Worm (Caenorhabditis elegans) whole organism, L1 larva: Measurements from ENCODE around the gene cthd-1.

ENCODE experiments used
- C34B4.2 ChIP-seq: sonication (generic microtip); optimal IDR thresholded peaks from 2 replicates; lab custom pipeline; 2017; ENCODE audit warnings: mild to moderate bottlenecking, missing genetic modification characterization, missing compliant biosample characterization
- F16B12.6 ChIP-seq: fragments of 150-350 bp; optimal IDR thresholded peaks from 2 replicates; lab custom pipeline; 2014; ENCODE audit warnings: missing biosample characterization, missing genetic modification characterization
- aha-1 ChIP-seq: fragments of 150-350 bp; optimal IDR thresholded peaks from 2 replicates; lab custom pipeline; 2014; ENCODE audit warnings: missing biosample characterization, missing genetic modification characterization
- alr-1 ChIP-seq: fragments of 200-800 bp; sonication (Bioruptor generic); optimal IDR thresholded peaks from 2 replicates; lab custom pipeline; 2018; ENCODE audit warnings: borderline replicate concordance, mild to moderate bottlenecking, missing genetic modification characterization, missing compliant biosample characterization
- dpl-1 ChIP-seq, 3 experiments: fragments of 150-350 bp in 2 of 3; sonication (generic microtip) in 1 of 3; optimal IDR thresholded peaks; 2 replicates each; lab custom pipeline; 2014 to 2017; ENCODE audit warnings: missing biosample characterization in 3 of 3, missing genetic modification characterization in 3 of 3, missing genetic modification reagents in 3 of 3
- efl-1 ChIP-seq, 4 experiments: fragments of 150-350 bp; optimal IDR thresholded peaks in 3 of 4; peaks in 1 of 4; 1 replicate in 1 of 4; 2 replicates in 3 of 4; lab custom pipeline; 2014; ENCODE audit warnings: missing biosample characterization in 2 of 4, missing genetic modification characterization in 2 of 4, missing genetic modification reagents in 2 of 4
- egl-13 ChIP-seq: sonication (generic microtip); optimal IDR thresholded peaks from 2 replicates; lab custom pipeline; 2016; ENCODE audit warnings: missing genotype, missing genetic modification reagents, missing genetic modification characterization, missing compliant biosample characterization
- elt-2 ChIP-seq: sonication (generic microtip); optimal IDR thresholded peaks from 2 replicates; lab custom pipeline; 2016; ENCODE audit warnings: missing genetic modification characterization, mild to moderate bottlenecking, inconsistent platforms, missing compliant biosample characterization, missing genetic modification reagents
- elt-3 ChIP-seq, 6 experiments: fragments of 150-350 bp in 1 of 6; sonication (generic microtip); optimal IDR thresholded peaks; 2 replicates each; lab custom pipeline; 2017 to 2018; ENCODE audit warnings: missing biosample characterization in 6 of 6, missing genetic modification characterization in 6 of 6, inconsistent platforms in 1 of 6
- ets-5 ChIP-seq: fragments of 200-800 bp; sonication (Bioruptor generic); IDR thresholded peaks from 2 replicates; pipeline ENCODE4 v1.3.6; 2022; ENCODE audit warnings: missing genetic modification characterization, missing compliant biosample characterization
- fos-1 ChIP-seq: fragments of 150-350 bp; optimal IDR thresholded peaks from 2 replicates; lab custom pipeline; 2014; ENCODE audit warnings: missing biosample characterization, missing genetic modification characterization
- grh-1 ChIP-seq: fragments of 200-800 bp; sonication (Bioruptor generic); IDR thresholded peaks from 2 replicates; pipeline ENCODE4 v1.3.6; 2022; ENCODE audit warnings: missing genetic modification reagents, missing genetic modification characterization, missing compliant biosample characterization
- hlh-4 ChIP-seq: sonication (generic microtip); optimal IDR thresholded peaks from 2 replicates; lab custom pipeline; 2016; ENCODE audit warnings: mild to moderate bottlenecking, missing genetic modification characterization, missing compliant biosample characterization
- lin-14 ChIP-seq: fragments of 200-800 bp; sonication (Bioruptor generic); optimal IDR thresholded peaks from 2 replicates; lab custom pipeline; 2018; ENCODE audit warnings: mild to moderate bottlenecking, missing genetic modification characterization, moderate library complexity, missing compliant biosample characterization
- lin-35 ChIP-seq, 2 experiments: fragments of 150-350 bp; optimal IDR thresholded peaks; 2 replicates each; lab custom pipeline; 2014; ENCODE audit warnings: missing biosample characterization in 2 of 2, missing genetic modification characterization in 2 of 2, missing genetic modification reagents in 2 of 2
- lir-3 ChIP-seq: sonication (generic microtip); optimal IDR thresholded peaks from 2 replicates; lab custom pipeline; 2016; ENCODE audit warnings: mild to moderate bottlenecking, missing genetic modification characterization, moderate library complexity, missing compliant biosample characterization; ENCODE audit not compliant: poor library complexity
- nhr-19 ChIP-seq: fragments of 200-800 bp; sonication (Bioruptor generic); conservative IDR thresholded peaks from 2 replicates; pipeline ENCODE4 v1.3.6; 2022; ENCODE audit warnings: missing genetic modification characterization, missing compliant biosample characterization
- nhr-237 ChIP-seq: fragments of 150-350 bp; optimal IDR thresholded peaks from 2 replicates; lab custom pipeline; 2014; ENCODE audit warnings: missing biosample characterization, missing genetic modification characterization
- nhr-28 ChIP-seq: fragments of 150-350 bp; optimal IDR thresholded peaks from 2 replicates; lab custom pipeline; 2014; ENCODE audit warnings: missing biosample characterization, missing genetic modification characterization
- nhr-76 ChIP-seq: sonication (generic microtip); optimal IDR thresholded peaks from 2 replicates; lab custom pipeline; 2017; ENCODE audit warnings: missing biosample characterization, missing genetic modification characterization
- nhr-84 ChIP-seq: sonication (generic microtip); optimal IDR thresholded peaks from 2 replicates; lab custom pipeline; 2017; ENCODE audit warnings: missing biosample characterization, missing genetic modification characterization
- rnt-1 ChIP-seq: sonication (generic microtip); optimal IDR thresholded peaks from 2 replicates; lab custom pipeline; 2016; ENCODE audit warnings: mild to moderate bottlenecking, missing genetic modification characterization, moderate library complexity, missing compliant biosample characterization
- sox-4 ChIP-seq: sonication (generic microtip); optimal IDR thresholded peaks from 2 replicates; lab custom pipeline; 2016; ENCODE audit warnings: missing genetic modification characterization, missing compliant biosample characterization
- sptf-1 ChIP-seq: fragments of 150-350 bp; optimal IDR thresholded peaks from 2 replicates; lab custom pipeline; 2014; ENCODE audit warnings: missing biosample characterization, missing genetic modification characterization
- swsn-7 ChIP-seq: sonication (generic microtip); optimal IDR thresholded peaks from 2 replicates; lab custom pipeline; 2016; ENCODE audit warnings: missing genetic modification characterization, missing compliant biosample characterization
- tlp-1 ChIP-seq: fragments of 150-350 bp; optimal IDR thresholded peaks from 2 replicates; lab custom pipeline; 2014; ENCODE audit warnings: missing biosample characterization, missing genetic modification characterization
- unc-130 ChIP-seq: fragments of 150-350 bp; optimal IDR thresholded peaks from 2 replicates; lab custom pipeline; 2017; ENCODE audit warnings: missing biosample characterization, missing genetic modification characterization, inconsistent platforms
- unc-30 ChIP-seq: sonication (generic microtip); optimal IDR thresholded peaks from 2 replicates; lab custom pipeline; 2017; ENCODE audit warnings: missing biosample characterization, missing genetic modification characterization
- unc-62 ChIP-seq: fragments of 150-350 bp; optimal IDR thresholded peaks from 2 replicates; lab custom pipeline; 2014; ENCODE audit warnings: missing biosample characterization, missing genetic modification reagents, missing genetic modification characterization
- unc-86 ChIP-seq: sonication (generic microtip); optimal IDR thresholded peaks from 2 replicates; lab custom pipeline; 2016; ENCODE audit warnings: missing genetic modification characterization, missing compliant biosample characterization
- xbp-1 ChIP-seq: sonication (generic microtip); optimal IDR thresholded peaks from 2 replicates; lab custom pipeline; 2016; ENCODE audit warnings: missing genetic modification characterization, missing compliant biosample characterization
- zip-4 ChIP-seq: fragments of 200-800 bp; sonication (Bioruptor generic); optimal IDR thresholded peaks from 2 replicates; lab custom pipeline; 2018; ENCODE audit warnings: mild to moderate bottlenecking, missing genetic modification characterization, moderate library complexity, missing compliant biosample characterization
- ztf-11 ChIP-seq, 2 experiments: sonication (generic microtip); optimal IDR thresholded peaks; 2 replicates each; lab custom pipeline; 2016 to 2017; ENCODE audit warnings: missing genetic modification characterization in 2 of 2, missing biosample characterization in 1 of 2, missing compliant biosample characterization in 1 of 2

The cthd-1 gene

ce11 chrV:9666394-9666793 lies 11.7 kb upstream of the cthd-1 start, which contains the start of gene ZK287.1:
TSS of gene ZK287.1 (plus strand) at chrV:9666694.
- TF ChIP-seq lin-14 (peak; percentile 49), aha-1 (tag; lab: Kevin White, UChicago) (no peak)

ce11 chrV:9672495-9672894 lies 5.6 kb upstream of the cthd-1 start:
- TF ChIP-seq ets-5 (GFP tag; lab: Robert Waterston, UW) (no peak), elt-2 (tag; lab: Kevin White, UChicago) (peak; percentile 49)

ce11 chrV:9673199-9673843 lies 4.8 kb upstream of the cthd-1 start, which contains the start of gene sulp-8:
TSS of gene sulp-8 (minus strand) at chrV:9673667.
- TF ChIP-seq lin-35 (GFP tag; optimal IDR thresholded peaks at IDR 0.05; lab: Kevin White, UChicago) (peak in 1 of 2 experiments; percentile 13), unc-30 (tag; lab: Kevin White, UChicago) (no peak), xbp-1 (tag; lab: Kevin White, UChicago) (no peak), elt-2 (tag; lab: Kevin White, UChicago) (peak; percentile 33), dpl-1 (GFP tag; optimal IDR thresholded peaks at IDR 0.05; lab: Kevin White, UChicago) (peak in 1 of 3 experiments; percentile 12)

ce11 chrV:9679166-9679565 lies 1.1 kb downstream of the cthd-1 start, which contains the start of gene ZK287.9:
TSS of gene ZK287.9 (plus strand) at chrV:9679357.
- no peak for TF ChIP-seq nhr-76 (tag; lab: Kevin White, UChicago)
- no peak for TF ChIP-seq dpl-1 (GFP tag; optimal IDR thresholded peaks at IDR 0.05; lab: Kevin White, UChicago)
- no peak for TF ChIP-seq nhr-28
- no peak for TF ChIP-seq zip-4 (GFP tag; lab: Kevin White, UChicago)
- no peak for TF ChIP-seq lir-3 (tag; lab: Kevin White, UChicago)
- no peak for TF ChIP-seq swsn-7 (tag; lab: Kevin White, UChicago)
- TF ChIP-seq ztf-11 (tag; optimal IDR thresholded peaks at IDR 0.05; lab: Kevin White, UChicago), result no peak
- no peak for TF ChIP-seq hlh-4 (tag; lab: Kevin White, UChicago)

ce11 chrV:9680260-9680659 lies 2.2 kb downstream of the cthd-1 start:
- TF ChIP-seq alr-1 (tag; lab: Kevin White, UChicago), result no peak
- no peak for TF ChIP-seq sox-4 (tag; lab: Kevin White, UChicago)
- TF ChIP-seq grh-1 (GFP tag; lab: Robert Waterston, UW), result no peak
- TF ChIP-seq unc-130 (tag; lab: Kevin White, UChicago), result no peak
- no peak for TF ChIP-seq efl-1 (optimal IDR thresholded peaks at IDR 0.05; lab: Kevin White, UChicago)
- peak in 1 of 2 experiments; percentile 38 for TF ChIP-seq efl-1 (GFP tag; optimal IDR thresholded peaks at IDR 0.05 in 1 of 2; lab: Kevin White, UChicago)
- TF ChIP-seq nhr-19 (GFP tag; lab: Robert Waterston, UW), result no peak
- TF ChIP-seq, all 84 proteins: peak for 1

- TF ChIP-seq nhr-84 (tag; lab: Kevin White, UChicago), result no peak
- no peak for TF ChIP-seq nhr-237 (tag; lab: Kevin White, UChicago)
- TF ChIP-seq egl-13 (tag; lab: Kevin White, UChicago), result no peak
- no peak for TF ChIP-seq ets-5 (GFP tag; lab: Robert Waterston, UW)
- TF ChIP-seq fos-1, result no peak
- no peak for TF ChIP-seq sptf-1 (tag; lab: Kevin White, UChicago)
- no peak for TF ChIP-seq C34B4.2
- TF ChIP-seq dpl-1 (GFP tag; optimal IDR thresholded peaks at IDR 0.05; lab: Kevin White, UChicago), result no peak
- TF ChIP-seq unc-62 (GFP tag; lab: Kevin White, UChicago), result no peak
- no peak for TF ChIP-seq elt-2 (tag; lab: Kevin White, UChicago)
- no peak for TF ChIP-seq tlp-1 (tag; lab: Kevin White, UChicago)
- no peak for TF ChIP-seq unc-86 (tag; lab: Kevin White, UChicago)
- TF ChIP-seq unc-130 (tag; lab: Kevin White, UChicago), result no peak
- TF ChIP-seq elt-3 (tag; optimal IDR thresholded peaks at IDR 0.05; lab: Kevin White, UChicago), result no peak
- no peak for TF ChIP-seq rnt-1
- TF ChIP-seq F16B12.6 (tag; lab: Kevin White, UChicago), result no peak
- TF ChIP-seq nhr-19 (GFP tag; lab: Robert Waterston, UW), result no peak
Observed at ce11 chrV:9685559-9685958, 7.5 kb downstream of the cthd-1 start, which contains the start of gene ZK287.4. TSS of gene ZK287.4 (minus strand) at chrV:9685659.
